Fruit fly (Drosophila melanogaster): ENCODE results near the gene CG3557.

CG3557 gene

dm6 chr2L:2365077-2365651 lies 20.4 kb downstream of the CG3557 start, which contains the start of the genes Rab5 and Axud1 (continued):
- TF ChIP-seq HHEX (GFP tag; optimal IDR thresholded peaks at IDR 0.05) (no peak), caup (GFP tag; optimal IDR thresholded peaks at IDR 0.05; ENCODE audit: severe bottlenecking) (no peak), B-H2 (GFP tag; optimal IDR thresholded peaks at IDR 0.05) (no peak), Mes4 (GFP tag; optimal IDR thresholded peaks at IDR 0.05) (no peak), CG11723 (GFP tag; optimal IDR thresholded peaks at IDR 0.05) (no peak), tgo (GFP tag; IDR thresholded peaks at IDR 0.05) (no peak; the same call in 2 of the 3 replicates), Nf-YB (GFP tag; optimal IDR thresholded peaks at IDR 0.05) (peak; percentile 19), CG15479 (GFP tag; optimal IDR thresholded peaks at IDR 0.05) (peak; percentile 94), Awh (GFP tag; IDR thresholded peaks at IDR 0.05) (no peak), Lim3 (GFP tag; IDR thresholded peaks at IDR 0.05) (no peak), fd102C (GFP tag; optimal IDR thresholded peaks at IDR 0.05) (no peak), CG7928 (GFP tag; optimal IDR thresholded peaks at IDR 0.05) (no peak), CG11696 (GFP tag; IDR thresholded peaks at IDR 0.05) (no peak), CG4424 (GFP tag; optimal IDR thresholded peaks at IDR 0.05) (no peak), CG7556 (GFP tag; optimal IDR thresholded peaks at IDR 0.05) (no peak), CG6813 (GFP tag; optimal IDR thresholded peaks at IDR 0.05) (no peak), vnd (GFP tag; IDR thresholded peaks at IDR 0.05; ENCODE audit: partially characterized antibody) (no peak), psq (GFP tag; optimal IDR thresholded peaks at IDR 0.05) (no peak), CG11247 (GFP tag; IDR thresholded peaks at IDR 0.05) (no peak), Eip74EF (GFP tag; optimal IDR thresholded peaks at IDR 0.05) (peak in 1 of 2 experiments; percentile 12), CG13624 (GFP tag; optimal IDR thresholded peaks at IDR 0.05) (no peak), CG1647 (GFP tag; optimal IDR thresholded peaks at IDR 0.05) (no peak), MTF-1 (GFP tag; optimal IDR thresholded peaks at IDR 0.05; ENCODE audit: borderline replicate concordance) (no peak), Side (GFP tag; optimal IDR thresholded peaks at IDR 0.05) (peak; percentile 25), BtbVII (GFP tag; optimal IDR thresholded peaks at IDR 0.05) (no peak), onecut (GFP tag; IDR thresholded peaks at IDR 0.05) (no peak), CG12236 (GFP tag; optimal IDR thresholded peaks at IDR 0.05) (no peak), Pdp1 (GFP tag; optimal IDR thresholded peaks at IDR 0.05) (peak in 1 of 2 experiments; percentile 85), CG12942 (GFP tag; optimal IDR thresholded peaks at IDR 0.05) (no peak), B-H1 (GFP tag; IDR thresholded peaks at IDR 0.05) (no peak), CG1603 (tag; optimal IDR thresholded peaks at IDR 0.05) (peak; percentile 47), CG6689 (GFP tag; IDR thresholded peaks at IDR 0.05) (no peak), gsb-n (tag; optimal IDR thresholded peaks at IDR 0.05) (no peak), sima (GFP tag; optimal IDR thresholded peaks at IDR 0.05) (no peak), lab (GFP tag; optimal IDR thresholded peaks at IDR 0.05) (peak; percentile 19), CG13296 (GFP tag; optimal IDR thresholded peaks at IDR 0.05) (no peak), stwl (tag; optimal IDR thresholded peaks at IDR 0.05) (peak; percentile 17), CG14050 (GFP tag; IDR thresholded peaks at IDR 0.05) (no peak), crc (GFP tag; optimal IDR thresholded peaks at IDR 0.05) (no peak), Bdp1 (GFP tag; optimal IDR thresholded peaks at IDR 0.05) (no peak), sens-2 (GFP tag; IDR thresholded peaks at IDR 0.05) (no peak), Lhr (GFP tag; optimal IDR thresholded peaks at IDR 0.05) (peak; percentile 75), H2.0 (GFP tag; IDR thresholded peaks at IDR 0.05) (no peak), Gsc (GFP tag; IDR thresholded peaks at IDR 0.05) (no peak), CG4360 (GFP tag; IDR thresholded peaks at IDR 0.05) (no peak), ssp (GFP tag; IDR thresholded peaks at IDR 0.05) (peak; percentile 37; the same call in 1 of the 2 replicates), CG2120 (GFP tag; optimal IDR thresholded peaks at IDR 0.05) (no peak), Lpt (GFP tag; optimal IDR thresholded peaks at IDR 0.05) (no peak), CG14014 (GFP tag; IDR thresholded peaks at IDR 0.05) (no peak), Dip3 (GFP tag; optimal IDR thresholded peaks at IDR 0.05) (no peak), CG6272 (GFP tag; IDR thresholded peaks at IDR 0.05) (no peak)

Data from whole organism, embryonic.